Fruit fly (Drosophila melanogaster): ENCODE data around the gene CG9705.

CG9705 gene

dm6 chr3L:16765647-16766628 lies 14.0 kb upstream of the CG9705 start, which contains the start of gene Nrt (continued):
- peak; percentile 67 for TF ChIP-seq CG15601 (tag; optimal IDR thresholded peaks at IDR 0.05)
- TF ChIP-seq CG4617 (GFP tag; optimal IDR thresholded peaks at IDR 0.05; ENCODE audit: borderline replicate concordance) = no peak
- TF ChIP-seq CG17568 (GFP tag; optimal IDR thresholded peaks at IDR 0.05) = peak; percentile 77
- TF ChIP-seq CG15011 (GFP tag; optimal IDR thresholded peaks at IDR 0.05) = peak; percentile 58
- TF ChIP-seq CG6683 (GFP tag; optimal IDR thresholded peaks at IDR 0.05) = peak; percentile 69
- TF ChIP-seq btn (GFP tag; optimal IDR thresholded peaks at IDR 0.05) = no peak
- TF ChIP-seq unpg (GFP tag; optimal IDR thresholded peaks at IDR 0.05) = peak; percentile 81
- TF ChIP-seq ranshi (GFP tag; IDR thresholded peaks at IDR 0.05) = no peak
- TF ChIP-seq CG1832 (GFP tag; optimal IDR thresholded peaks at IDR 0.05) = no peak
- TF ChIP-seq CG11093 (GFP tag; IDR thresholded peaks at IDR 0.05) = no peak
- peak; percentile 70 for TF ChIP-seq Asciz (GFP tag; optimal IDR thresholded peaks at IDR 0.05)
- no peak for TF ChIP-seq sc (optimal IDR thresholded peaks at IDR 0.05)
- TF ChIP-seq sc (GFP tag; optimal IDR thresholded peaks at IDR 0.05) = peak; percentile 19
- TF ChIP-seq D19A (tag; optimal IDR thresholded peaks at IDR 0.05) = peak; percentile 58
- TF ChIP-seq lov (optimal IDR thresholded peaks at IDR 0.05) = no peak
- 0 out of 3 replicates have a peak, but pooled peaks have one; percentile 64 for TF ChIP-seq lov (GFP tag; IDR thresholded peaks at IDR 0.05)
- TF ChIP-seq CG32767 (GFP tag; IDR thresholded peaks at IDR 0.05) = 0 out of 2 replicates have a peak, but pooled peaks have one; percentile 14
- TF ChIP-seq GATAe (GFP tag; conservative IDR thresholded peaks at IDR 0.05) = no peak
- TF ChIP-seq CG7271 (tag; optimal IDR thresholded peaks at IDR 0.05) = no peak
- TF ChIP-seq CG7839 (tag; optimal IDR thresholded peaks at IDR 0.05) = peak; percentile 63
- peak; percentile 56; the same call in 1 of the 2 replicates for TF ChIP-seq Ada2b (GFP tag; IDR thresholded peaks at IDR 0.05)
- no peak for TF ChIP-seq CG6175 (GFP tag; IDR thresholded peaks at IDR 0.05)
- peak; percentile 22; the same call in 1 of the 3 replicates for TF ChIP-seq CG14860 (GFP tag; IDR thresholded peaks at IDR 0.05; ENCODE audit: partially characterized antibody)
- TF ChIP-seq sd (tag; optimal IDR thresholded peaks at IDR 0.05) = peak; percentile 17
- no peak for TF ChIP-seq so (GFP tag; IDR thresholded peaks at IDR 0.05)
- TF ChIP-seq Aef1 (GFP tag; IDR thresholded peaks at IDR 0.05) = peak; percentile 48; the same call in 1 of the 3 replicates
- no peak for TF ChIP-seq Sry-δ (GFP tag; optimal IDR thresholded peaks at IDR 0.05)
- no peak for TF ChIP-seq wdn (GFP tag; IDR thresholded peaks at IDR 0.05)
- peak; percentile 73 for TF ChIP-seq Rfx (GFP tag; IDR thresholded peaks at IDR 0.05)
- TF ChIP-seq maf-S (GFP tag; optimal IDR thresholded peaks at IDR 0.05) = no peak
- TF ChIP-seq nau (GFP tag; optimal IDR thresholded peaks at IDR 0.05) = peak; percentile 37
- no peak for TF ChIP-seq Dad (GFP tag; optimal IDR thresholded peaks at IDR 0.05)
- TF ChIP-seq B-H2 (GFP tag; optimal IDR thresholded peaks at IDR 0.05) = peak; percentile 53
- TF ChIP-seq Hand (GFP tag; optimal IDR thresholded peaks at IDR 0.05) = peak; percentile 36
- peak; percentile 64 for TF ChIP-seq Opbp (GFP tag; IDR thresholded peaks at IDR 0.05; ENCODE audit: partially characterized antibody)
- TF ChIP-seq CG10565 (GFP tag; optimal IDR thresholded peaks at IDR 0.05) = no peak
- TF ChIP-seq CG17912 (GFP tag; optimal IDR thresholded peaks at IDR 0.05) = no peak
- TF ChIP-seq C15 (GFP tag; IDR thresholded peaks at IDR 0.05) = 0 out of 3 replicates have a peak, but pooled peaks have one; percentile 44
- peak; percentile 25; the same call in 1 of the 3 replicates for TF ChIP-seq CG34224 (GFP tag; IDR thresholded peaks at IDR 0.05; ENCODE audit: partially characterized antibody)
- peak; percentile 48 to 76 for TF ChIP-seq bsh (GFP tag; optimal IDR thresholded peaks at IDR 0.05)
- TF ChIP-seq tup (GFP tag; optimal IDR thresholded peaks at IDR 0.05) = peak; percentile 11
- TF ChIP-seq CG4854 (GFP tag; optimal IDR thresholded peaks at IDR 0.05) = peak; percentile 1
- TF ChIP-seq Ets97D (GFP tag; optimal IDR thresholded peaks at IDR 0.05) = no peak
- no peak for TF ChIP-seq ewg (GFP tag; optimal IDR thresholded peaks at IDR 0.05)
- no peak for TF ChIP-seq CG9609 (GFP tag; optimal IDR thresholded peaks at IDR 0.05)
- no peak for TF ChIP-seq mam (GFP tag; optimal IDR thresholded peaks at IDR 0.05)
- no peak for TF ChIP-seq CG30431 (GFP tag; optimal IDR thresholded peaks at IDR 0.05)

All from whole organism, embryonic.